Fruit fly (Drosophila melanogaster) whole organism, wandering third instar larva: Measurements from ENCODE around the gene ND-51.

Experiments
- Abd-B ChIP-seq: fragments of >200 bp; optimal IDR thresholded peaks from 2 replicates; lab custom pipeline; 2017; ENCODE audit warnings: missing biosample characterization, missing genetic modification characterization
- CG32264 ChIP-seq: fragments of 200-800 bp; sonication (Bioruptor generic); optimal IDR thresholded peaks from 2 replicates; lab custom pipeline; 2016; ENCODE audit warnings: missing biosample characterization, missing genetic modification characterization
- CG9705 ChIP-seq: fragments of 200-800 bp; sonication (Bioruptor generic); optimal IDR thresholded peaks from 2 replicates; lab custom pipeline; 2018; ENCODE audit warnings: missing biosample characterization, mild to moderate bottlenecking, missing genetic modification characterization
- CrebA ChIP-seq: fragments of 200-800 bp; sonication (Bioruptor generic); optimal IDR thresholded peaks from 2 replicates; lab custom pipeline; 2016; ENCODE audit warnings: missing biosample characterization, mild to moderate bottlenecking, missing genetic modification characterization, borderline replicate concordance
- Dfd ChIP-seq: fragments of >200 bp; optimal IDR thresholded peaks from 2 replicates; lab custom pipeline; 2017; ENCODE audit warnings: missing biosample characterization, missing genetic modification characterization
- Dif ChIP-seq: fragments of 200-275, 200-300 bp; sonication (Bioruptor generic); optimal IDR thresholded peaks from 2 replicates; lab custom pipeline; 2018; ENCODE audit warnings: missing biosample characterization, missing genetic modification characterization; ENCODE audit not compliant: partially characterized antibody
- GATAd ChIP-seq: sonication (Bioruptor generic); optimal IDR thresholded peaks from 2 replicates; lab custom pipeline; 2016; ENCODE audit warnings: missing biosample characterization, missing genetic modification characterization
- HLH106 ChIP-seq: fragments of 200-800 bp; optimal IDR thresholded peaks from 3 replicates; lab custom pipeline; 2019; ENCODE audit warnings: missing biosample characterization, mild to moderate bottlenecking, missing genetic modification characterization, moderate library complexity
- Hnf4 ChIP-seq: fragments of 200-800 bp; sonication (Bioruptor generic); optimal IDR thresholded peaks from 2 replicates; lab custom pipeline; 2016; ENCODE audit warnings: missing biosample characterization, mild to moderate bottlenecking, missing genetic modification characterization
- Hr78 ChIP-seq: fragments of >200 bp; optimal IDR thresholded peaks from 2 replicates; lab custom pipeline; 2017; ENCODE audit warnings: missing biosample characterization, missing genetic modification characterization
- Hr83 ChIP-seq: fragments of 200-300 bp; sonication (Bioruptor generic); optimal IDR thresholded peaks from 2 replicates; lab custom pipeline; 2016; ENCODE audit warnings: missing biosample characterization, mild to moderate bottlenecking, missing genetic modification characterization, moderate library complexity; ENCODE audit not compliant: poor library complexity, severe bottlenecking
- Jra ChIP-seq: sonication (Bioruptor generic); optimal IDR thresholded peaks from 2 replicates; lab custom pipeline; 2016; ENCODE audit warnings: missing biosample characterization, missing genetic modification characterization
- Mio ChIP-seq: sonication (Bioruptor generic); optimal IDR thresholded peaks from 2 replicates; lab custom pipeline; 2016; ENCODE audit warnings: missing biosample characterization, missing genetic modification characterization
- Myc ChIP-seq: fragments of >200 bp; optimal IDR thresholded peaks from 2 replicates; lab custom pipeline; 2017
- N ChIP-seq: fragments of >200 bp; optimal IDR thresholded peaks from 2 replicates; lab custom pipeline; 2018; ENCODE audit warnings: missing biosample characterization, missing external identifiers, missing genetic modification characterization
- OdsH ChIP-seq: fragments of 200-800 bp; sonication (Bioruptor generic); optimal IDR thresholded peaks from 2 replicates; lab custom pipeline; 2016; ENCODE audit warnings: missing biosample characterization, mild to moderate bottlenecking, missing genetic modification characterization
- Rel ChIP-seq, 2 experiments: fragments of 200-800 bp; sonication (Bioruptor generic) in 1 of 2; optimal IDR thresholded peaks; 2 replicates in 1 of 2; 3 replicates in 1 of 2; lab custom pipeline; 2016 to 2019; ENCODE audit warnings: mild to moderate bottlenecking in 2 of 2, missing biosample characterization in 2 of 2, missing genetic modification characterization in 2 of 2, moderate library complexity in 1 of 2
- Sp1 ChIP-seq: fragments of 200-800 bp; sonication (Bioruptor generic); optimal IDR thresholded peaks from 3 replicates; lab custom pipeline; 2019; ENCODE audit warnings: missing biosample characterization, mild to moderate bottlenecking, missing genetic modification characterization, moderate library complexity
- Vsx2 ChIP-seq: fragments of 200-300, 225-300 bp; sonication (Bioruptor generic); optimal IDR thresholded peaks from 2 replicates; lab custom pipeline; 2018; ENCODE audit warnings: missing biosample characterization, missing genetic modification characterization; ENCODE audit not compliant: partially characterized antibody
- br ChIP-seq: fragments of 200-800 bp; sonication (Bioruptor generic); optimal IDR thresholded peaks from 2 replicates; lab custom pipeline; 2016; ENCODE audit warnings: missing biosample characterization, missing genetic modification characterization
- brk ChIP-seq: fragments of 200-800 bp; sonication (Bioruptor generic); optimal IDR thresholded peaks from 2 replicates; lab custom pipeline; 2016; ENCODE audit warnings: missing biosample characterization, mild to moderate bottlenecking, missing genetic modification characterization
- dl ChIP-seq, 2 experiments: fragments of 175-275, 200-275 bp in 1 of 2; fragments of 200-275 bp in 1 of 2; sonication (Bioruptor generic); optimal IDR thresholded peaks; lab custom pipeline; 2018; ENCODE audit warnings: mild to moderate bottlenecking in 2 of 2, missing biosample characterization in 2 of 2, missing genetic modification characterization in 2 of 2, moderate library complexity in 2 of 2; ENCODE audit not compliant: partially characterized antibody in 2 of 2, insufficient read depth in 1 of 2
- dmrt93B ChIP-seq: fragments of 200-800 bp; sonication (Bioruptor generic); optimal IDR thresholded peaks from 2 replicates; lab custom pipeline; 2018; ENCODE audit warnings: missing biosample characterization, mild to moderate bottlenecking, missing genetic modification characterization
- dsf ChIP-seq: sonication (Bioruptor generic); optimal IDR thresholded peaks from 2 replicates; lab custom pipeline; 2016; ENCODE audit warnings: missing biosample characterization, missing genetic modification characterization, borderline replicate concordance
- ey ChIP-seq: fragments of 200-800 bp; sonication (Bioruptor generic); optimal IDR thresholded peaks from 2 replicates; lab custom pipeline; 2016; ENCODE audit warnings: missing biosample characterization, missing genetic modification characterization
- foxo ChIP-seq, 2 experiments: fragments of 200-800 bp; sonication (Bioruptor generic); optimal IDR thresholded peaks; 2 replicates in 1 of 2; 3 replicates in 1 of 2; lab custom pipeline; 2016 to 2017; ENCODE audit warnings: missing biosample characterization in 2 of 2, missing genetic modification characterization in 2 of 2
- fru ChIP-seq: fragments of 200-800 bp; sonication (Bioruptor generic); optimal IDR thresholded peaks from 3 replicates; lab custom pipeline; 2016; ENCODE audit warnings: missing biosample characterization, mild to moderate bottlenecking, missing genetic modification characterization
- h ChIP-seq: fragments of 200-800 bp; sonication (Bioruptor generic); optimal IDR thresholded peaks from 3 replicates; lab custom pipeline; 2016; ENCODE audit warnings: missing biosample characterization, mild to moderate bottlenecking, missing genetic modification characterization
- jim ChIP-seq: fragments of 175-275, 200-325 bp; sonication (Bioruptor generic); optimal IDR thresholded peaks from 2 replicates; lab custom pipeline; 2016; ENCODE audit warnings: missing biosample characterization, mild to moderate bottlenecking, missing genetic modification characterization
- lola ChIP-seq: fragments of >200 bp; optimal IDR thresholded peaks from 2 replicates; lab custom pipeline; 2017; ENCODE audit warnings: missing biosample characterization, missing genetic modification characterization
- pan ChIP-seq: fragments of >200 bp; optimal IDR thresholded peaks from 2 replicates; lab custom pipeline; 2017
- psq ChIP-seq: fragments of 200-800 bp; sonication (Bioruptor generic); optimal IDR thresholded peaks from 3 replicates; lab custom pipeline; 2017; ENCODE audit warnings: missing biosample characterization, mild to moderate bottlenecking, missing genetic modification characterization, moderate library complexity
- rgr ChIP-seq: fragments of 200-800 bp; sonication (Bioruptor generic); optimal IDR thresholded peaks from 3 replicates; lab custom pipeline; 2016; ENCODE audit warnings: missing biosample characterization, mild to moderate bottlenecking, missing genetic modification characterization
- sage ChIP-seq: fragments of 200-800 bp; sonication (Bioruptor generic); optimal IDR thresholded peaks from 2 replicates; lab custom pipeline; 2016; ENCODE audit warnings: missing biosample characterization, mild to moderate bottlenecking, missing genetic modification characterization
- sv ChIP-seq: fragments of 200-800 bp; sonication (Bioruptor generic); optimal IDR thresholded peaks from 3 replicates; lab custom pipeline; 2016; ENCODE audit warnings: missing biosample characterization, missing genetic modification characterization
- tai ChIP-seq: sonication (Bioruptor generic); optimal IDR thresholded peaks from 2 replicates; lab custom pipeline; 2016; ENCODE audit warnings: missing biosample characterization, missing genetic modification characterization
- usp ChIP-seq: fragments of >200 bp; optimal IDR thresholded peaks from 2 replicates; lab custom pipeline; 2017; ENCODE audit warnings: missing biosample characterization, missing genetic modification characterization
- woc ChIP-seq: sonication (Bioruptor generic); optimal IDR thresholded peaks from 2 replicates; lab custom pipeline; 2016; ENCODE audit warnings: missing biosample characterization, mild to moderate bottlenecking, missing genetic modification characterization

ND-51 gene

DNA sequence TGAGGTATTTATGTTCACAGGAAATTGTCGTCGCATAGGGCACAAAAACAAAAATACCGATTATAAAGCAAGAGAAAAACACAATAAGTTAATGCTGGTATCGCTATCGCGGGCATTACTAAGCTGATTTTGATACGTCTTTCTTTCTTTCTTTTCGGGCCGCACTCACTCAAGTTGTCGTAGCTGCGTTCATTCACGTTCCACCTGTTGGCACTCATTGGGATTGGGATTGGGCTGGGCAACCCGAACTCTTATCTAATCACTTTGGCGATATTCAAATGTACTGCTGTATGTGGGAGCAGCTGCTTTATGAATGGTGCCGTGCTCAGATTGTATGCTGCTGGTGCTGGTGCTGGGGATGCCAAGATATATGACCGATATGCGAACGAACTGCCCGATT, 22.1 kb upstream of the ND-51 start:
- TF ChIP-seq CG32264 (no peak), Rel (GFP tag; optimal IDR thresholded peaks at IDR 0.05; lab: Kevin White, UChicago) (no peak), Rel (tag; optimal IDR thresholded peaks at IDR 0.05; lab: Kevin White, UChicago) (peak; percentile 49), Hnf4 (GFP tag; lab: Kevin White, UChicago) (no peak), sv (GFP tag; lab: Kevin White, UChicago) (no peak), fru (GFP tag; lab: Kevin White, UChicago) (no peak), h (GFP tag; lab: Kevin White, UChicago) (peak; percentile 9), CG9705 (GFP tag; lab: Kevin White, UChicago) (no peak), N (GFP tag; lab: Kevin White, UChicago) (no peak), Abd-B (GFP tag; lab: Kevin White, UChicago) (no peak), pan (no peak), Hr83 (GFP tag; lab: Kevin White, UChicago) (peak; percentile 3), HLH106 (no peak), Sp1 (GFP tag; lab: Kevin White, UChicago) (no peak)
- TF ChIP-seq, all 38 proteins: peak for 3

DNA sequence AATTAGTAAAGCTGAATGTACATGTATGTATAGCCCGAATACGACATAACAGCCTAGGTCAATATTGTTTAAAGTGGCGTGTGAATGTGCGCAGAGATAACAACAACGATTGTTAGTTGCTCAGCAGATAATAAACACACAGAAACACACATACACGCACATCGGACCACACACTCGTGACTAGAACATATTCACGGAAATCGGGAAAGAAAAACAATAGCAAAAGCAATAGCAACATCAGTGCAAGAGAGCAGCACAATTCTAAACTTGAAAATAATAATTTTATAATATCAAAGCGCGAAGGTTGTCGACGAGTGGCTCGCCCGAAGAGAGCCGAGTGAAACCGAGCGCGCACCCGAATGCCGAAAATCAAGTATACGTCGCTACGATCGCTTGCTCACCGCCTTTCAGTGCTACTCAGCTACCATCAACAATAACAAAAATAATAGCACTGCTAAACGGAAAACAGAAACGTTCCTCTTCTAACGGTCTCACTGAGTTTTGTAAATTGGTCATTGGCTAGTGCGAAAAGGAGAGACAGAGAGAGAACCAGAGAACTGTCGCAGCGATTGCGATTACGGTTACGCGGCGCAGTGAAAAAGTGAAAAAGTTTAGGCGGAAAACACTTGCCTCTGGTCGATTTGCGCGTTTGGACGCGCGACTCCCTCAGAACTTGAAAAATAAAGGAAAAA, 20.5 kb upstream of the ND-51 start:
- TF ChIP-seq Dfd: no peak
- no peak for TF ChIP-seq CG32264
- TF ChIP-seq foxo (GFP tag; optimal IDR thresholded peaks at IDR 0.05; lab: Kevin White, UChicago): no peak
- TF ChIP-seq N (GFP tag; lab: Kevin White, UChicago): no peak
- TF ChIP-seq Rel (GFP tag; optimal IDR thresholded peaks at IDR 0.05; lab: Kevin White, UChicago): no peak
- peak; percentile 52 for TF ChIP-seq Rel (tag; optimal IDR thresholded peaks at IDR 0.05; lab: Kevin White, UChicago)
- no peak for TF ChIP-seq jim
- peak; percentile 42 for TF ChIP-seq h (GFP tag; lab: Kevin White, UChicago)
- no peak for TF ChIP-seq dsf (GFP tag; lab: Kevin White, UChicago)
- TF ChIP-seq CG9705 (GFP tag; lab: Kevin White, UChicago): no peak
- no peak for TF ChIP-seq woc (GFP tag; lab: Kevin White, UChicago)
- TF ChIP-seq Hr78: no peak
- no peak for TF ChIP-seq GATAd (GFP tag; lab: Kevin White, UChicago)
- peak; percentile 30 for TF ChIP-seq Vsx2 (GFP tag; lab: Kevin White, UChicago)
- TF ChIP-seq lola (GFP tag; lab: Kevin White, UChicago): no peak
- peak; percentile 15 for TF ChIP-seq Hnf4 (GFP tag; lab: Kevin White, UChicago)
- TF ChIP-seq fru (GFP tag; lab: Kevin White, UChicago): no peak
- peak; percentile 2 for TF ChIP-seq brk (GFP tag; lab: Kevin White, UChicago)
- no peak for TF ChIP-seq tai (GFP tag; lab: Kevin White, UChicago)
- peak; percentile 29 for TF ChIP-seq OdsH
- TF ChIP-seq ey (GFP tag; lab: Kevin White, UChicago): no peak
- no peak for TF ChIP-seq dl (GFP tag; optimal IDR thresholded peaks at IDR 0.05; lab: Kevin White, UChicago; ENCODE audit: insufficient read depth in 1 of 2, partially characterized antibody in 2 of 2)
- peak; percentile 62 for TF ChIP-seq CrebA (GFP tag; lab: Kevin White, UChicago)
- TF ChIP-seq Dif (GFP tag; lab: Kevin White, UChicago): peak; percentile 52
- peak; percentile 16 for TF ChIP-seq Sp1 (GFP tag; lab: Kevin White, UChicago)
- no peak for TF ChIP-seq Myc (lab: Kevin White, UChicago)
- no peak for TF ChIP-seq sv (GFP tag; lab: Kevin White, UChicago)
- no peak for TF ChIP-seq HLH106
- TF ChIP-seq Hr83 (GFP tag; lab: Kevin White, UChicago): peak; percentile 34
- TF ChIP-seq pan: no peak
- TF ChIP-seq br (GFP tag; lab: Kevin White, UChicago): peak; percentile 57
- TF ChIP-seq psq (GFP tag; lab: Kevin White, UChicago): peak; percentile 35
- no peak for TF ChIP-seq sage (GFP tag; lab: Kevin White, UChicago)
- no peak for TF ChIP-seq dmrt93B (GFP tag; lab: Kevin White, UChicago)
- TF ChIP-seq Mio: no peak
- TF ChIP-seq Jra (GFP tag; lab: Kevin White, UChicago): peak; percentile 49
- no peak for TF ChIP-seq Abd-B (GFP tag; lab: Kevin White, UChicago)
- peak; percentile 27 for TF ChIP-seq rgr (GFP tag; lab: Kevin White, UChicago)
- no peak for TF ChIP-seq usp (GFP tag; lab: Kevin White, UChicago)
